Worm (Caenorhabditis elegans) whole organism, L2 larva: Measurements from ENCODE around the gene ceh-100.
"Not testable (repeated sequence)": the region's sequence is repeated elsewhere in the genome, so short reads cannot be mapped to it uniquely, and the experiment has no call there.

Source experiments
- R02D3.7 ChIP-seq: fragments of 150-350 bp; optimal IDR thresholded peaks from 2 replicates; lab custom pipeline; 2014; ENCODE audit warnings: missing biosample characterization, missing genetic modification characterization
- alr-1 ChIP-seq: fragments of 150-350 bp; optimal IDR thresholded peaks from 2 replicates; lab custom pipeline; 2014; ENCODE audit warnings: missing biosample characterization, missing genetic modification characterization
- aly-2 ChIP-seq: fragments of 150-350 bp; optimal IDR thresholded peaks from 2 replicates; lab custom pipeline; 2014; ENCODE audit warnings: missing biosample characterization, missing genetic modification characterization
- ama-1 ChIP-seq: fragments of 150-350 bp; optimal IDR thresholded peaks from 2 replicates; lab custom pipeline; 2018; ENCODE audit warnings: inconsistent platforms
- blmp-1 ChIP-seq: sonication (generic microtip); optimal IDR thresholded peaks from 2 replicates; lab custom pipeline; 2017; ENCODE audit warnings: missing genetic modification characterization, mild to moderate bottlenecking, missing compliant biosample characterization, antibody characterized with exemption, moderate library complexity; ENCODE audit not compliant: insufficient read depth
- crh-2 ChIP-seq: sonication (generic microtip); optimal IDR thresholded peaks from 2 replicates; lab custom pipeline; 2017; ENCODE audit warnings: missing biosample characterization, missing genetic modification characterization
- egl-27 ChIP-seq: sonication (generic microtip); optimal IDR thresholded peaks from 3 replicates; lab custom pipeline; 2017; ENCODE audit warnings: missing biosample characterization, missing genetic modification reagents, missing genetic modification characterization
- elt-1 ChIP-seq: fragments of 150-350 bp; optimal IDR thresholded peaks from 2 replicates; lab custom pipeline; 2014; ENCODE audit warnings: missing biosample characterization, missing genetic modification characterization
- fos-1 ChIP-seq: fragments of 150-350 bp; optimal IDR thresholded peaks from 2 replicates; lab custom pipeline; 2014; ENCODE audit warnings: missing biosample characterization, missing genetic modification characterization
- gmeb-1 ChIP-seq: fragments of 150-350 bp; optimal IDR thresholded peaks from 2 replicates; lab custom pipeline; 2014; ENCODE audit warnings: missing biosample characterization, missing genetic modification characterization
- lin-11 ChIP-seq: fragments of 150-350 bp; sonication (generic microtip); optimal IDR thresholded peaks from 2 replicates; lab custom pipeline; 2014; ENCODE audit warnings: missing biosample characterization, missing genetic modification characterization, inconsistent platforms, mixed read lengths
- lin-13 ChIP-seq: fragments of 150-350 bp; optimal IDR thresholded peaks from 2 replicates; lab custom pipeline; 2014; ENCODE audit warnings: missing biosample characterization, missing genetic modification reagents, missing genetic modification characterization
- lsy-2 ChIP-seq, 2 experiments: fragments of 150-350 bp in 1 of 2; sonication (generic microtip) in 1 of 2; optimal IDR thresholded peaks; 2 replicates each; lab custom pipeline; 2014 to 2017; ENCODE audit warnings: missing biosample characterization in 2 of 2, missing genetic modification characterization in 2 of 2
- mab-5 ChIP-seq: fragments of 150-350 bp; optimal IDR thresholded peaks from 2 replicates; lab custom pipeline; 2014; ENCODE audit warnings: missing biosample characterization, missing genetic modification characterization
- mdl-1 ChIP-seq, 2 experiments: fragments of 150-350 bp in 1 of 2; sonication (generic microtip) in 1 of 2; optimal IDR thresholded peaks; 2 replicates each; lab custom pipeline; 2017; ENCODE audit warnings: missing biosample characterization in 2 of 2, missing genetic modification characterization in 2 of 2
- nhr-11 ChIP-seq: fragments of 150-350 bp; optimal IDR thresholded peaks from 2 replicates; lab custom pipeline; 2014; ENCODE audit warnings: missing biosample characterization, missing genetic modification characterization
- nhr-12 ChIP-seq: fragments of 150-350 bp; optimal IDR thresholded peaks from 2 replicates; lab custom pipeline; 2014; ENCODE audit warnings: missing biosample characterization, missing genetic modification characterization
- nhr-129 ChIP-seq: fragments of 150-350 bp; optimal IDR thresholded peaks from 2 replicates; lab custom pipeline; 2014; ENCODE audit warnings: missing biosample characterization, missing genetic modification characterization
- nhr-21 ChIP-seq: fragments of 150-350 bp; optimal IDR thresholded peaks from 2 replicates; lab custom pipeline; 2014; ENCODE audit warnings: missing biosample characterization, missing genetic modification characterization
- nhr-23 ChIP-seq: fragments of 150-350 bp; optimal IDR thresholded peaks from 2 replicates; lab custom pipeline; 2014; ENCODE audit warnings: missing biosample characterization, missing genetic modification reagents, missing genetic modification characterization
- nhr-237 ChIP-seq: fragments of 150-350 bp; optimal IDR thresholded peaks from 2 replicates; lab custom pipeline; 2014; ENCODE audit warnings: missing biosample characterization, missing genetic modification characterization
- nhr-25 ChIP-seq: fragments of 150-350 bp; sonication (generic microtip); optimal IDR thresholded peaks from 3 replicates; lab custom pipeline; 2014; ENCODE audit warnings: missing biosample characterization, missing genetic modification characterization
- nhr-6 ChIP-seq: fragments of 150-350 bp; optimal IDR thresholded peaks from 2 replicates; lab custom pipeline; 2014; ENCODE audit warnings: missing biosample characterization, missing genetic modification characterization
- nhr-77 ChIP-seq: fragments of 150-350 bp; optimal IDR thresholded peaks from 2 replicates; lab custom pipeline; 2014; ENCODE audit warnings: missing biosample characterization, missing genetic modification characterization
- peb-1 ChIP-seq: fragments of 150-350 bp; optimal IDR thresholded peaks from 2 replicates; lab custom pipeline; 2014; ENCODE audit warnings: missing biosample characterization, missing genetic modification characterization
- sem-4 ChIP-seq: fragments of 150-350 bp; optimal IDR thresholded peaks from 2 replicates; lab custom pipeline; 2014; ENCODE audit warnings: missing biosample characterization, missing genetic modification reagents, missing genetic modification characterization
- skn-1 ChIP-seq: sonication (generic microtip); optimal IDR thresholded peaks from 2 replicates; lab custom pipeline; 2017; ENCODE audit warnings: missing biosample characterization, missing genetic modification characterization
- sma-3 ChIP-seq: sonication (generic microtip); optimal IDR thresholded peaks from 2 replicates; lab custom pipeline; 2016; ENCODE audit warnings: missing genetic modification reagents, missing genetic modification characterization, missing compliant biosample characterization
- sma-9 ChIP-seq, 2 experiments: fragments of 150-350 bp in 1 of 2; sonication (generic microtip) in 1 of 2; optimal IDR thresholded peaks; 2 replicates each; lab custom pipeline; 2014 to 2016; ENCODE audit warnings: missing genetic modification characterization in 2 of 2, mild to moderate bottlenecking in 1 of 2, missing biosample characterization in 1 of 2, missing compliant biosample characterization in 1 of 2, missing genetic modification reagents in 1 of 2, moderate library complexity in 1 of 2
- snpc-4 ChIP-seq: fragments of 150-350 bp; optimal IDR thresholded peaks from 2 replicates; lab custom pipeline; 2014; ENCODE audit warnings: missing biosample characterization, missing genetic modification characterization
- unc-39 ChIP-seq: fragments of 150-350 bp; optimal IDR thresholded peaks from 2 replicates; lab custom pipeline; 2014; ENCODE audit warnings: missing biosample characterization, missing genetic modification characterization
- unc-55 ChIP-seq: fragments of 150-350 bp; sonication (generic microtip); optimal IDR thresholded peaks from 3 replicates; lab custom pipeline; 2014; ENCODE audit warnings: missing biosample characterization, missing genetic modification reagents, missing genetic modification characterization
- unc-62 ChIP-seq: fragments of 150-350 bp; optimal IDR thresholded peaks from 2 replicates; lab custom pipeline; 2014; ENCODE audit warnings: missing biosample characterization, missing genetic modification reagents, missing genetic modification characterization
- zag-1 ChIP-seq: fragments of 150-350 bp; optimal IDR thresholded peaks from 2 replicates; lab custom pipeline; 2014; ENCODE audit warnings: missing biosample characterization, missing genetic modification characterization
- ztf-1 ChIP-seq: fragments of 200-800 bp; sonication (Bioruptor generic); conservative IDR thresholded peaks from 2 replicates; pipeline ENCODE4 v1.3.6; 2022; ENCODE audit warnings: missing genetic modification characterization, missing compliant biosample characterization
- ztf-11 ChIP-seq: sonication (generic microtip); optimal IDR thresholded peaks from 2 replicates; lab custom pipeline; 2017; ENCODE audit warnings: missing biosample characterization, missing genetic modification characterization
- ztf-4 ChIP-seq: fragments of 150-350 bp; optimal IDR thresholded peaks from 2 replicates; lab custom pipeline; 2014; ENCODE audit warnings: missing biosample characterization, missing genetic modification characterization

Gene ceh-100

DNA sequence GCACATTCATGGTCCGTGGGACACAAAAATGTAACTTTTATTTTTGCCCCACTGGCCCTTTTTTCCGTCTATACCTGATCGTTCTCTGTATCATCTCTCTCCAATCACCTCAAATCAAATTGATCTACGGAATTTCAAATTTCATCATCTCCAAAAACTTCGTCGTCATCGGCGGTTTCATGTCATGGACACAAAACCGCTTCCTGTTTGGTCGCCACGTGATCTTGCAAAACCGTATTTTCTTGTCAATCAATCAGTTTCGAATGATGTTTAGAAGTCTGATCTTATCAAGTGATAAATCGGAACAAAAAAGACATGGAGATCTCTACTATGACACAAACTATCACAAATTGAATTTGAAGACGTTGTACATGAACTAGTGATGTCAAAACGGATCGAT is 22.2 kb upstream of the ceh-100 start:
- TF ChIP-seq blmp-1 (tag; lab: Kevin White, UChicago), result peak; percentile 57
- no peak for TF ChIP-seq lsy-2 (tag; optimal IDR thresholded peaks at IDR 0.05; lab: Kevin White, UChicago)
- no peak for TF ChIP-seq lin-11
- TF ChIP-seq ztf-1 (GFP tag; lab: Robert Waterston, UW), result no peak
- no peak for TF ChIP-seq aly-2 (tag; lab: Kevin White, UChicago)
- TF ChIP-seq mdl-1 (tag; optimal IDR thresholded peaks at IDR 0.05; lab: Kevin White, UChicago), result peak; percentile 52 to 79
- peak; percentile 68 for TF ChIP-seq egl-27 (tag; lab: Kevin White, UChicago)
- TF ChIP-seq R02D3.7 (tag; lab: Kevin White, UChicago), result no peak
- TF ChIP-seq nhr-129 (tag; lab: Kevin White, UChicago), result peak; percentile 64
- TF ChIP-seq zag-1 (tag; lab: Kevin White, UChicago), result no peak
- no peak for TF ChIP-seq sem-4 (tag; lab: Kevin White, UChicago)
- peak; percentile 93 for TF ChIP-seq sma-3 (GFP tag; lab: Kevin White, UChicago)
- TF ChIP-seq nhr-25, result peak; percentile 91
- TF ChIP-seq lin-13 (GFP tag; lab: Kevin White, UChicago), result no peak
- no peak for TF ChIP-seq peb-1 (tag; lab: Kevin White, UChicago)
- peak; percentile 98 for TF ChIP-seq sma-9 (GFP tag; optimal IDR thresholded peaks at IDR 0.05; lab: Kevin White, UChicago)
- no peak for TF ChIP-seq sma-9 (tag; optimal IDR thresholded peaks at IDR 0.05; lab: Kevin White, UChicago)
- peak; percentile 95 for TF ChIP-seq nhr-21 (tag; lab: Kevin White, UChicago)
- no peak for TF ChIP-seq nhr-237 (tag; lab: Kevin White, UChicago)
- TF ChIP-seq ztf-11, result no peak
- peak; percentile 51 for TF ChIP-seq gmeb-1 (tag; lab: Kevin White, UChicago)
- TF ChIP-seq crh-2, result peak; percentile 27
- no peak for TF ChIP-seq nhr-77 (tag; lab: Kevin White, UChicago)
- peak; percentile 31 for TF ChIP-seq fos-1 (tag; lab: Kevin White, UChicago)
- TF ChIP-seq ama-1 (lab: Kevin White, UChicago), result no peak
- TF ChIP-seq skn-1 (tag; lab: Kevin White, UChicago), result no peak
- TF ChIP-seq unc-39 (tag; lab: Kevin White, UChicago), result no peak

DNA sequence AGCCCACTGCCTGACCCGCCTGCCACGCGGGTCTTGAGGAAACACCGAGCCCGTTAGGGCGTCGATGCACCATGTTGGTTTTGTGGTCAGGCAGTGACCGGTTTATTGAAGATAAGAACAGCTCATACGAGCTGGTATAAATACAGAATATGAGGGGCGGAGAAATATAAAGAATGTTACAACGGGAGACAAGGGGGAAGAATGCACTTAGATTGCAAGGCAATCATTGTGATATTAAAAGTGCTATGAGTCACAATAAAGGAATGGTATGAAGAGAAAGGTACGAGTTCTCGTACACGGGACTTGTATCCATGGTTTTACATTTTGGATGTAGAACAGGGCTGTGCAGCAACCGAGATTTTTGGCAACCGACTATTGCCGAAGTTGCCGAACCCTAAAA is 21.0 kb upstream of the ceh-100 start, which contains the start of gene Y38E10A.14:
Gene Y38E10A.14 (minus strand): TSS at position 101 of the 400 bp plus-strand sequence.
- TF ChIP-seq skn-1 (tag; lab: Kevin White, UChicago); unc-62 (GFP tag; lab: Kevin White, UChicago); unc-55: not testable (repeated sequence)
- TF ChIP-seq, all 48 proteins: peak for 0; not testable (repeated sequence) for 48

DNA sequence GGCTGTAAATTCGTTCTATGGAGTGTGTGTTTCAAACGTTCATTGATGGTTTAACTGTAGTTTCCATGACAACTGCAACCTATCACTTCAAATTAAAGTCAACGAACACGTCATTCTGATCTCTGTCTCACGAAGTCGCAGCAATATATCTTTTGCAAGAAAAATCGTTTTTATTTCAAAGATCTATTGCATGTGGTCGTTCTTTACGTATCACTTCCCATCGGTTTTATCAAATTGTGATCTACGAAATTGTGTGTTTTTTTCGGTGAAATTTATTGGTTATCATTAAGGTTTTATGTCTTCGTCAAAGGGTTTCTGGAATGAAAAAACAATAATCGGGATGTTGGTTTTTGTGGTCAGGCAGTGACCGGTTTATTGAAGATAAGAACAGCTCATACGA is 19.4 kb upstream of the ceh-100 start:
- TF ChIP-seq sem-4 (tag; lab: Kevin White, UChicago) (no peak), egl-27 (tag; lab: Kevin White, UChicago) (no peak), elt-1 (tag; lab: Kevin White, UChicago) (no peak), sma-9 (GFP tag; optimal IDR thresholded peaks at IDR 0.05; lab: Kevin White, UChicago) (peak; percentile 56), sma-9 (tag; optimal IDR thresholded peaks at IDR 0.05; lab: Kevin White, UChicago) (no peak), nhr-23 (tag; lab: Kevin White, UChicago) (no peak), blmp-1 (tag; lab: Kevin White, UChicago) (no peak), nhr-21 (tag; lab: Kevin White, UChicago) (peak; percentile 2), sma-3 (GFP tag; lab: Kevin White, UChicago) (peak; percentile 19), mab-5 (tag; lab: Kevin White, UChicago) (no peak), ztf-1 (GFP tag; lab: Robert Waterston, UW) (no peak), lsy-2 (tag; optimal IDR thresholded peaks at IDR 0.05; lab: Kevin White, UChicago) (no peak), R02D3.7 (tag; lab: Kevin White, UChicago) (no peak), peb-1 (tag; lab: Kevin White, UChicago) (no peak), snpc-4 (no peak), nhr-6 (tag; lab: Kevin White, UChicago) (no peak), alr-1 (tag; lab: Kevin White, UChicago) (no peak), aly-2 (tag; lab: Kevin White, UChicago) (no peak)

DNA sequence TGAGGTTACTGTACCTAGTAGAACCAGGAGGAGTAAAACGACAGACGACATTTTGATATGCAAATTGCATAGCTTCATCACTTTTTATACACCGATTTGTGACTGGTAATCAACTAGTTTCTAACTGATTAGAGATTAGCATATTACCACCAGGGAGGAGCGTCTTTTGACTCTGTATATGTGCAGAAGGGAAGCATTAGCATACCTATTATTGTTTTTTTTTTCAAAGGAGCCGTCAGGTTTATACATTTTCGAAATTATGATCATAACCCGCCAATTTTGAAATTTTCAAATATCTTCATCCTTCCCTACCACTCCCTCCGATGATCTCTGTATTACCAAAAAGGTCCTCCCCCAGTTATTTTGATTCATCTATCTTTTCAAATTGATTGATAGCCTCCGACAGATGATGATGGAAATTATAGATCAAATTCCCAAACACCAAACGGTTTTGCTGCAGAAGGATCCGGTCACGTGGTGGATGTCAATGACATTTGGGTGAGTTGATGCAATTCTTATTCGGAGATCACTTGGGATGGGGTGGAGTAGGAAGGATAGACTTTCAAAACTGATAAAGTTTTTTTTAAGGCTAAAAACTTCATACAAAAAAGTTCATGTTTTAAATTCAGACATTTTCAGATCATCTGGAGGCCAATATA is 18.6 kb upstream of the ceh-100 start, which contains the start of gene nspe-8:
Gene nspe-8 (minus strand): TSS at position 51 of the 659 bp plus-strand sequence.
- TF ChIP-seq sma-9 (GFP tag; optimal IDR thresholded peaks at IDR 0.05; lab: Kevin White, UChicago) (peak; percentile 97), sma-9 (tag; optimal IDR thresholded peaks at IDR 0.05; lab: Kevin White, UChicago) (no peak), ztf-4 (tag; lab: Kevin White, UChicago) (no peak), unc-39 (tag; lab: Kevin White, UChicago) (no peak), fos-1 (tag; lab: Kevin White, UChicago) (peak; percentile 10), nhr-25 (peak; percentile 68), gmeb-1 (tag; lab: Kevin White, UChicago) (peak; percentile 50), nhr-129 (tag; lab: Kevin White, UChicago) (peak; percentile 46), mdl-1 (tag; optimal IDR thresholded peaks at IDR 0.05; lab: Kevin White, UChicago) (peak; percentile 30 to 41), nhr-12 (tag; lab: Kevin White, UChicago) (no peak), nhr-21 (tag; lab: Kevin White, UChicago) (peak; percentile 86), peb-1 (tag; lab: Kevin White, UChicago) (no peak), sma-3 (GFP tag; lab: Kevin White, UChicago) (peak; percentile 82), nhr-11 (no peak), alr-1 (tag; lab: Kevin White, UChicago) (no peak)
